Fruit fly (Drosophila melanogaster): ENCODE data around the gene CG14563.

Gene CG14563

dm6 chr3L:21828177-21828589, 14.0 kb downstream of the CG14563 start, which contains the start of gene CG32448 (continued):
- TF ChIP-seq CG14014 (GFP tag; IDR thresholded peaks at IDR 0.05) (peak; percentile 73), caup (GFP tag; optimal IDR thresholded peaks at IDR 0.05; ENCODE audit: severe bottlenecking) (no peak), ATbp (GFP tag; optimal IDR thresholded peaks at IDR 0.05) (no peak), sens (GFP tag) (peak; percentile 91), ro (GFP tag; IDR thresholded peaks at IDR 0.05) (no peak), CG17612 (GFP tag; IDR thresholded peaks at IDR 0.05) (no peak), CG10543 (GFP tag; optimal IDR thresholded peaks at IDR 0.05) (peak; percentile 14), bsh (GFP tag; optimal IDR thresholded peaks at IDR 0.05) (peak in 1 of 2 experiments; percentile 52), PHDP (tag; optimal IDR thresholded peaks at IDR 0.05) (peak; percentile 42), CG16815 (GFP tag; optimal IDR thresholded peaks at IDR 0.05) (peak; percentile 28), pum (GFP tag; optimal IDR thresholded peaks at IDR 0.05) (peak; percentile 58), Pdp1 (GFP tag; optimal IDR thresholded peaks at IDR 0.05) (peak; percentile 53 to 65), MESR4 (GFP tag; optimal IDR thresholded peaks at IDR 0.05) (peak; percentile 48), HLHmδ (GFP tag; optimal IDR thresholded peaks at IDR 0.05) (no peak), Trl (optimal IDR thresholded peaks at IDR 0.05) (no peak), Trl (GFP tag; optimal IDR thresholded peaks at IDR 0.05) (peak; percentile 65), CG33557 (GFP tag; optimal IDR thresholded peaks at IDR 0.05) (no peak), CG7556 (GFP tag; optimal IDR thresholded peaks at IDR 0.05) (peak; percentile 28), CG8359 (GFP tag; optimal IDR thresholded peaks at IDR 0.05; ENCODE audit: borderline replicate concordance) (no peak), CG11504 (tag; optimal IDR thresholded peaks at IDR 0.05) (peak; percentile 65), CG15073 (GFP tag; optimal IDR thresholded peaks at IDR 0.05) (no peak), grn (GFP tag; optimal IDR thresholded peaks at IDR 0.05) (no peak), abd-A (tag; optimal IDR thresholded peaks at IDR 0.05) (no peak), CG3065 (GFP tag; optimal IDR thresholded peaks at IDR 0.05) (no peak), CG7963 (GFP tag; IDR thresholded peaks at IDR 0.05; ENCODE audit: partially characterized antibody) (no peak), CG5953 (GFP tag; IDR thresholded peaks at IDR 0.05) (no peak), Stat92E (GFP tag; optimal IDR thresholded peaks at IDR 0.05) (no peak), btn (GFP tag; optimal IDR thresholded peaks at IDR 0.05) (peak; percentile 28), seq (GFP tag; IDR thresholded peaks at IDR 0.05) (peak; percentile 81), gcm2 (GFP tag; optimal IDR thresholded peaks at IDR 0.05) (no peak), Hr39 (optimal IDR thresholded peaks at IDR 0.05) (no peak), Deaf1 (tag; optimal IDR thresholded peaks at IDR 0.05) (no peak), CG10274 (GFP tag; optimal IDR thresholded peaks at IDR 0.05) (no peak), twi (tag; optimal IDR thresholded peaks at IDR 0.05) (peak; percentile 29), Dad (GFP tag; optimal IDR thresholded peaks at IDR 0.05) (peak; percentile 34), Ada2b (GFP tag; IDR thresholded peaks at IDR 0.05) (peak; percentile 57), CG15514 (GFP tag; optimal IDR thresholded peaks at IDR 0.05) (peak; percentile 23), pan (optimal IDR thresholded peaks at IDR 0.05) (no peak), pan (GFP tag; optimal IDR thresholded peaks at IDR 0.05 in 1 of 2, IDR thresholded peaks at IDR 0.05 in 1 of 2) (peak in 1 of 2 experiments; percentile 83), Hsf (GFP tag; optimal IDR thresholded peaks at IDR 0.05) (peak; percentile 72), al (GFP tag; IDR thresholded peaks at IDR 0.05) (peak; percentile 53), gem (tag; optimal IDR thresholded peaks at IDR 0.05) (peak; percentile 73), chn (GFP tag; optimal IDR thresholded peaks at IDR 0.05) (peak; percentile 28), BEAF-32 (GFP tag; optimal IDR thresholded peaks at IDR 0.05) (peak; percentile 9), trem (tag; optimal IDR thresholded peaks at IDR 0.05) (peak; percentile 69), Atf-2 (GFP tag; optimal IDR thresholded peaks at IDR 0.05) (peak; percentile 49), CG4282 (GFP tag; optimal IDR thresholded peaks at IDR 0.05) (no peak), CG7372 (GFP tag; IDR thresholded peaks at IDR 0.05) (peak; percentile 57; the same call in 1 of the 2 replicates), CG2199 (GFP tag; IDR thresholded peaks at IDR 0.05) (peak; percentile 78; the same call in 1 of the 3 replicates), CG32767 (GFP tag; IDR thresholded peaks at IDR 0.05) (peak; percentile 51; the same call in 1 of the 2 replicates), Spps (tag; optimal IDR thresholded peaks at IDR 0.05) (peak; percentile 36)

Data from whole organism, embryonic.